Worm (Caenorhabditis elegans): ENCODE results near the gene ndua-5.

The ndua-5 gene

DNA sequence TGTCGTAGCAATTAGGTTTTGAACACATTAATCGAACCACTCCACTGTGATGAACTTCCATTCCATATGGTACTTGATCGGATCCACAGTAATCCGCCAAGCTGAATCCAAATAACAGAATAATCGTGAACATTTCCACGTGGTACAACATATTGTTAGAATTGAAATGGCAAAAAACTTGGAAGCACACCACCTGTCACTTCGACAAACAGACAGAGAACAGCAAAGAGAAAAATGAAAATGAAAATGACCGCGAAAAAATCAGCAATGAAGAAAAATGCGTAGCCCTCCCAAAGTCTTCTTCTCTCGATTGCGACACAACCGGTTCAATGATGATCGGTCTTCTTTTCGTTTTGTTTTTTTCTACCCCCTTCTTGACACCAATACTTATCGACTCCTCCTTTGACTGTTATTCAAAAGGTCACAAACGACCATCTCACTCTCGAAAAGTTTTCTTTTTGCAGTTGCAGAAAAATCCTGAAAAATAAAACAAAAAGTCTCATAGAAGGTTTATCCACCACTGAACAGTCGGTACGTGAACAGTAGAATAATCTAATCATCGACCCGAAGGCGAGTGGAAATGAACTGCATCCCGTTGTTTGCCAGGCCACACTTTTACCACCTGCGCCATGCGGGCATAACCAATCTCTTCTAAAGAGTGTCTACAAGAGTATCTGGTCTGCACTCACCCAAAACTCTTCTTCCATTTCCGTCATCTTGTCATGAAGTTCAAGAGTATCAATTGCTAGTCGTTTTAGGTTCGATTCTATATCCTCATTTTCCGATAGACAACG is 47.4 kb downstream of the ndua-5 start, which contains the start of gene wrt-3 (continued):
- TF ChIP-seq lin-14 (GFP tag; optimal IDR thresholded peaks at IDR 0.05) = peak; percentile 73
- TF ChIP-seq ceh-63 (GFP tag; optimal IDR thresholded peaks at IDR 0.05) = no peak
- no peak for TF ChIP-seq F16B12.6 (tag; optimal IDR thresholded peaks at IDR 0.05)
- TF ChIP-seq pag-3 (tag; optimal IDR thresholded peaks at IDR 0.05; ENCODE audit: borderline replicate concordance, insufficient read depth) = peak; percentile 64
- TF ChIP-seq ceh-88 (GFP tag; IDR thresholded peaks at IDR 0.05) = no peak
- TF ChIP-seq unc-30 (tag; optimal IDR thresholded peaks at IDR 0.05) = no peak
- no peak for TF ChIP-seq hlh-17 (GFP tag; optimal IDR thresholded peaks at IDR 0.05; ENCODE audit: borderline replicate concordance)
- TF ChIP-seq elt-2 (tag; optimal IDR thresholded peaks at IDR 0.05) = peak; percentile 14
- no peak for TF ChIP-seq Y116A8C.19 (tag; optimal IDR thresholded peaks at IDR 0.05; ENCODE audit: borderline replicate concordance)
- no peak for TF ChIP-seq lin-13 (GFP tag; optimal IDR thresholded peaks at IDR 0.05)
- peak; percentile 49 for TF ChIP-seq C16A3.4 (tag; optimal IDR thresholded peaks at IDR 0.05)
- no peak for TF ChIP-seq efl-3 (GFP tag; optimal IDR thresholded peaks at IDR 0.05)
- no peak for TF ChIP-seq tbx-2 (tag; optimal IDR thresholded peaks at IDR 0.05)
- TF ChIP-seq lin-39 (tag; optimal IDR thresholded peaks at IDR 0.05) = no peak
- no peak for TF ChIP-seq skn-1 (tag; optimal IDR thresholded peaks at IDR 0.05)
- no peak for TF ChIP-seq nhr-11 (tag; optimal IDR thresholded peaks at IDR 0.05)
- peak; percentile 18 for TF ChIP-seq egl-13 (tag; optimal IDR thresholded peaks at IDR 0.05)
- peak; percentile 65 for TF ChIP-seq nhr-47 (tag; optimal IDR thresholded peaks at IDR 0.05)
- no peak for TF ChIP-seq hpl-2 (GFP tag; optimal IDR thresholded peaks at IDR 0.05)
- no peak for TF ChIP-seq nhr-12 (tag; optimal IDR thresholded peaks at IDR 0.05)
- TF ChIP-seq egl-27 (tag; optimal IDR thresholded peaks at IDR 0.05) = no peak
- no peak for TF ChIP-seq fkh-4 (tag; optimal IDR thresholded peaks at IDR 0.05; ENCODE audit: borderline replicate concordance)
- no peak for TF ChIP-seq ztf-4 (tag; optimal IDR thresholded peaks at IDR 0.05)
- TF ChIP-seq ceh-82 (tag; optimal IDR thresholded peaks at IDR 0.05) = peak in 2 of 3 experiments; percentile 10 to 40
- peak in 1 of 2 experiments; percentile 45 for TF ChIP-seq mdl-1 (tag; optimal IDR thresholded peaks at IDR 0.05)
- TF ChIP-seq lin-35 (GFP tag; optimal IDR thresholded peaks at IDR 0.05) = no peak
- no peak for TF ChIP-seq aha-1 (tag; optimal IDR thresholded peaks at IDR 0.05)
- TF ChIP-seq sox-4 (tag; optimal IDR thresholded peaks at IDR 0.05) = peak; percentile 40
- TF ChIP-seq tlp-1 (tag; optimal IDR thresholded peaks at IDR 0.05) = no peak
- TF ChIP-seq rnt-1 (tag; optimal IDR thresholded peaks at IDR 0.05) = peak; percentile 44
- TF ChIP-seq fos-1 (tag; optimal IDR thresholded peaks at IDR 0.05) = no peak
- TF ChIP-seq jun-1 (tag; optimal IDR thresholded peaks at IDR 0.05) = no peak

Data from whole organism, L1 larva.